Worm (Caenorhabditis elegans) whole organism, L1 larva: Measurements from ENCODE around the gene K07F5.16.

Experiments used
- aha-1 ChIP-seq: fragments of 150-350 bp; optimal IDR thresholded peaks from 2 replicates; lab custom pipeline; 2014; ENCODE audit warnings: missing biosample characterization, missing genetic modification characterization
- elt-2 ChIP-seq: sonication (generic microtip); optimal IDR thresholded peaks from 2 replicates; lab custom pipeline; 2016; ENCODE audit warnings: missing genetic modification characterization, mild to moderate bottlenecking, inconsistent platforms, missing compliant biosample characterization, missing genetic modification reagents
- elt-3 ChIP-seq, 6 experiments: fragments of 150-350 bp in 1 of 6; sonication (generic microtip); optimal IDR thresholded peaks; 2 replicates each; lab custom pipeline; 2017 to 2018; ENCODE audit warnings: missing biosample characterization in 6 of 6, missing genetic modification characterization in 6 of 6, inconsistent platforms in 1 of 6
- nhr-90 ChIP-seq: sonication (generic microtip); optimal IDR thresholded peaks from 2 replicates; lab custom pipeline; 2016; ENCODE audit warnings: mild to moderate bottlenecking, missing genetic modification characterization, missing compliant biosample characterization; ENCODE audit not compliant: poor library complexity
- rnt-1 ChIP-seq: sonication (generic microtip); optimal IDR thresholded peaks from 2 replicates; lab custom pipeline; 2016; ENCODE audit warnings: mild to moderate bottlenecking, missing genetic modification characterization, moderate library complexity, missing compliant biosample characterization
- swsn-7 ChIP-seq: sonication (generic microtip); optimal IDR thresholded peaks from 2 replicates; lab custom pipeline; 2016; ENCODE audit warnings: missing genetic modification characterization, missing compliant biosample characterization
- unc-62 ChIP-seq: fragments of 150-350 bp; optimal IDR thresholded peaks from 2 replicates; lab custom pipeline; 2014; ENCODE audit warnings: missing biosample characterization, missing genetic modification reagents, missing genetic modification characterization
- zag-1 ChIP-seq: fragments of 150-350 bp; optimal IDR thresholded peaks from 2 replicates; lab custom pipeline; 2014; ENCODE audit warnings: missing biosample characterization, missing genetic modification characterization

ce11 chrIV:9866865-9867264 is 2.9 kb downstream of the K07F5.16 start:
- TF ChIP-seq elt-2 (no peak), zag-1 (tag; lab: Kevin White, UChicago) (no peak), rnt-1 (tag; lab: Kevin White, UChicago) (no peak), aha-1 (no peak), swsn-7 (tag; lab: Kevin White, UChicago) (no peak), elt-3 (tag; optimal IDR thresholded peaks at IDR 0.05; lab: Kevin White, UChicago) (no peak), unc-62 (GFP tag; lab: Kevin White, UChicago) (no peak), nhr-90 (tag; lab: Kevin White, UChicago) (no peak)
